Fruit fly (Drosophila melanogaster) Kc167 (cell line): Measurements from ENCODE around the gene CG7126.

Source experiments
- Myc ChIP-seq: fragments of >200 bp; optimal IDR thresholded peaks from 2 replicates; lab custom pipeline; 2017; ENCODE audit warnings: missing external identifiers
- Sin3A ChIP-seq: fragments of >200 bp; optimal IDR thresholded peaks from 2 replicates; lab custom pipeline; 2018; ENCODE audit warnings: missing external identifiers
- h ChIP-seq: fragments of >200 bp; optimal IDR thresholded peaks from 3 replicates; lab custom pipeline; 2018; ENCODE audit warnings: missing external identifiers
- insv ChIP-seq: fragments of >200 bp; optimal IDR thresholded peaks from 3 replicates; lab custom pipeline; 2018; ENCODE audit warnings: missing external identifiers
- psq ChIP-seq: fragments of >200 bp; optimal IDR thresholded peaks from 2 replicates; lab custom pipeline; 2017; ENCODE audit warnings: missing external identifiers
- ttk ChIP-seq: sonication (Bioruptor generic); optimal IDR thresholded peaks from 2 replicates; lab custom pipeline; 2017; ENCODE audit warnings: missing external identifiers

CG7126 gene

dm6 chr3R:18252578-18252977 lies 50.1 kb downstream of the CG7126 start, which contains the start of gene CG12320:
TSS of gene CG12320 (minus strand) at chr3R:18252734.
- TF ChIP-seq h (lab: Kevin White, UChicago) (no peak), ttk (lab: Kevin White, UChicago) (no peak), insv (lab: Kevin White, UChicago) (no peak), psq (lab: Kevin White, UChicago) (no peak), Sin3A (lab: Kevin White, UChicago) (no peak), Myc (lab: Kevin White, UChicago) (no peak)
